Worm (Caenorhabditis elegans) whole organism, mixed stage, embryonic: Measurements from ENCODE around the gene Y59C2A.3.

ENCODE experiments used
- ceh-83 ChIP-seq: fragments of 200-800 bp; sonication (Bioruptor generic); optimal IDR thresholded peaks from 2 replicates; lab custom pipeline; 2018; ENCODE audit warnings: mild to moderate bottlenecking, missing genetic modification characterization, missing compliant biosample characterization
- lin-13 ChIP-seq: fragments of 150-350 bp; optimal IDR thresholded peaks from 2 replicates; lab custom pipeline; 2014; ENCODE audit warnings: missing biosample characterization, missing genetic modification characterization
- lsy-2 ChIP-seq: fragments of 150-350 bp; optimal IDR thresholded peaks from 2 replicates; lab custom pipeline; 2014; ENCODE audit warnings: missing biosample characterization, missing genetic modification characterization
- mep-1 ChIP-seq: fragments of 150-350 bp; optimal IDR thresholded peaks from 2 replicates; lab custom pipeline; 2017; ENCODE audit warnings: missing biosample characterization, missing genetic modification reagents, missing genetic modification characterization, inconsistent platforms
- mls-2 ChIP-seq: sonication (generic microtip); optimal IDR thresholded peaks from 2 replicates; lab custom pipeline; 2016; ENCODE audit warnings: mild to moderate bottlenecking, missing genetic modification characterization, moderate library complexity, missing compliant biosample characterization
- nhr-237 ChIP-seq: fragments of 150-350 bp; optimal IDR thresholded peaks from 2 replicates; lab custom pipeline; 2014; ENCODE audit warnings: missing biosample characterization, missing genetic modification characterization
- snpc-4 ChIP-seq: fragments of 150-350 bp; optimal IDR thresholded peaks from 2 replicates; lab custom pipeline; 2014; ENCODE audit warnings: missing biosample characterization, missing genetic modification characterization
- sptf-1 ChIP-seq: sonication (generic microtip); optimal IDR thresholded peaks from 2 replicates; lab custom pipeline; 2017; ENCODE audit warnings: mild to moderate bottlenecking, missing genetic modification characterization, moderate library complexity, missing compliant biosample characterization
- tbx-8 ChIP-seq: fragments of 200-800 bp; sonication (Bioruptor generic); optimal IDR thresholded peaks from 2 replicates; lab custom pipeline; 2018; ENCODE audit warnings: mild to moderate bottlenecking, missing genetic modification characterization, moderate library complexity, missing compliant biosample characterization
- unc-39 ChIP-seq: fragments of 150-350 bp; optimal IDR thresholded peaks from 2 replicates; lab custom pipeline; 2014; ENCODE audit warnings: missing biosample characterization, missing genetic modification characterization
- ztf-11 ChIP-seq: fragments of 150-350 bp; optimal IDR thresholded peaks from 2 replicates; lab custom pipeline; 2014; ENCODE audit warnings: missing biosample characterization, missing genetic modification characterization

ce11 chrII:2186329-2186728 is 33.4 kb downstream of the Y59C2A.3 start, which contains the start of gene gba-2:
- no peak for TF ChIP-seq nhr-237 (tag; lab: Kevin White, UChicago)
- no peak for TF ChIP-seq tbx-8 (GFP tag; lab: Kevin White, UChicago)
- TF ChIP-seq snpc-4, result no peak
- no peak for TF ChIP-seq sptf-1 (tag; lab: Kevin White, UChicago)
- no peak for TF ChIP-seq ceh-83 (GFP tag; lab: Kevin White, UChicago)
- no peak for TF ChIP-seq ztf-11 (tag; lab: Kevin White, UChicago)
- no peak for TF ChIP-seq mep-1
- no peak for TF ChIP-seq lsy-2 (tag; lab: Kevin White, UChicago)
- no peak for TF ChIP-seq mls-2 (tag; lab: Kevin White, UChicago)
- no peak for TF ChIP-seq unc-39 (tag; lab: Kevin White, UChicago)
- no peak for TF ChIP-seq lin-13 (tag; lab: Kevin White, UChicago)
